Worm (Caenorhabditis elegans) whole organism, L2 larva: ENCODE results near the gene rpl-16.

Experiments
- ama-1 ChIP-seq: fragments of 150-350 bp; optimal IDR thresholded peaks from 2 replicates; lab custom pipeline; 2018; ENCODE audit warnings: inconsistent platforms
- ceh-16 ChIP-seq: fragments of 150-350 bp; optimal IDR thresholded peaks from 2 replicates; lab custom pipeline; 2014; ENCODE audit warnings: missing biosample characterization, missing genetic modification characterization
- ceh-82 ChIP-seq: fragments of 150-350 bp; optimal IDR thresholded peaks from 2 replicates; lab custom pipeline; 2014; ENCODE audit warnings: missing biosample characterization, missing genetic modification characterization
- elt-1 ChIP-seq: fragments of 150-350 bp; optimal IDR thresholded peaks from 2 replicates; lab custom pipeline; 2014; ENCODE audit warnings: missing biosample characterization, missing genetic modification characterization
- fos-1 ChIP-seq: fragments of 150-350 bp; optimal IDR thresholded peaks from 2 replicates; lab custom pipeline; 2014; ENCODE audit warnings: missing biosample characterization, missing genetic modification characterization
- lsy-2 ChIP-seq, 2 experiments: fragments of 150-350 bp in 1 of 2; sonication (generic microtip) in 1 of 2; optimal IDR thresholded peaks; 2 replicates each; lab custom pipeline; 2014 to 2017; ENCODE audit warnings: missing biosample characterization in 2 of 2, missing genetic modification characterization in 2 of 2
- nhr-10 ChIP-seq: sonication (generic microtip); optimal IDR thresholded peaks from 2 replicates; lab custom pipeline; 2017; ENCODE audit warnings: missing biosample characterization, missing genetic modification characterization
- nhr-25 ChIP-seq: fragments of 150-350 bp; sonication (generic microtip); optimal IDR thresholded peaks from 3 replicates; lab custom pipeline; 2014; ENCODE audit warnings: missing biosample characterization, missing genetic modification characterization

- no peak for TF ChIP-seq fos-1
- no peak for TF ChIP-seq ceh-82 (tag; lab: Kevin White, UChicago)
- TF ChIP-seq ceh-16 (tag; lab: Kevin White, UChicago), result no peak
- TF ChIP-seq elt-1 (tag; lab: Kevin White, UChicago), result no peak
- TF ChIP-seq lsy-2 (tag; optimal IDR thresholded peaks at IDR 0.05; lab: Kevin White, UChicago), result no peak
- TF ChIP-seq ama-1 (lab: Kevin White, UChicago), result no peak
- TF ChIP-seq nhr-25 (tag; lab: Kevin White, UChicago), result no peak
- no peak for TF ChIP-seq nhr-10 (tag; lab: Kevin White, UChicago)
These were observed at the start of gene rpl-16 for ce11 chrIII:3503286-3503685.
